Worm (Caenorhabditis elegans): ENCODE data around the gene F17H10.2.

F17H10.2 gene

DNA sequence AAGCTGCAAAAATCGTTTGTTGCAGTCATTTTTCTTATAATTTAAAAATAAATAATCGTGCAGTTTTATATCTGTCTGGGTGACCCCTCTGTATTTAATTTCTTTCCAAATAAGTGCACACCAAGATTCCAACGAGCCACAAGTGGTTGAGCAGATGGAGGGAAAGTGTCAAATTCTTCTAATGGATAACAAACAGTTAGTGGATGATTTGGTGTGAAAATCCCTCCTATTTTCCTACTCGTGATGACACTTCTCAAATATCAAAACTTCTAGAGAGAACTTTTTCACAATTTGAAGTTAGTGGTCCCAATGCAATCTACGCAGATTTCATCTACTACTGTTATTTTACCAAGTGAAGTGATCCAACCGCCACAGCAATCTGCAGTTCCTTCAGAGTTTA, 39.2 kb upstream of the F17H10.2 start, which contains the start of gene ceh-28:
Gene ceh-28, plus strand, starts transcription at position 301 of the 400 bp plus-strand sequence.
- TF ChIP-seq lin-29 (GFP tag; IDR thresholded peaks at IDR 0.05) (no peak), sdz-12 (GFP tag; optimal IDR thresholded peaks at IDR 0.05) (no peak), mes-2 (tag; optimal IDR thresholded peaks at IDR 0.05; ENCODE audit: poor library complexity, severe bottlenecking) (no peak), saeg-2 (GFP tag; IDR thresholded peaks at IDR 0.05) (no peak), aly-2 (tag; optimal IDR thresholded peaks at IDR 0.05) (no peak), mep-1 (tag; optimal IDR thresholded peaks at IDR 0.05) (no peak), dmd-8 (GFP tag; IDR thresholded peaks at IDR 0.05) (no peak), Y48G9A.11 (GFP tag; IDR thresholded peaks at IDR 0.05) (no peak), Y105C5A.15 (GFP tag; IDR thresholded peaks at IDR 0.05) (no peak), dmd-9 (GFP tag; IDR thresholded peaks at IDR 0.05) (no peak), ctbp-1 (GFP tag; IDR thresholded peaks at IDR 0.05) (no peak)

DNA sequence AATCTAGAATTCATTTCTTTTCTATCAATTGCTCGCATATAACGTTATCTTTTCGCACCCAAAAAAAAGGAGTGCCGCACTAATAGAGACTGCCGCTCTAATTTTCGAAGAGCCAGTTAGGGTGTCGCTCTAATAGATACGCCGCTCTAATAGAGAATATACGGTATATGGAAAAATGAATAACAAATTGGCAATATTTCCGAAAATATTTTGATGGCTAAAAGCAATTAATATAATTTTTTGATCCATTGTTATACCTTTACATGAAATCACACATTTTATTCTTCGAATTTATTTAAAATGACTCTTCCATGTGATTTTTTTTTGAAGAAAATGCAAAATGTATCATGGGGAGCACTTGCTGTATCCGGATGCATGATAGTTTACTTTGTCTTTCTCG, 35.7 kb upstream of the F17H10.2 start, which contains the start of gene K03A11.4:
Gene K03A11.4, plus strand, starts transcription at position 301 of the 400 bp plus-strand sequence.
- no peak for TF ChIP-seq lsy-2 (tag; optimal IDR thresholded peaks at IDR 0.05)
- no peak for TF ChIP-seq ceh-82 (tag; optimal IDR thresholded peaks at IDR 0.05)

DNA sequence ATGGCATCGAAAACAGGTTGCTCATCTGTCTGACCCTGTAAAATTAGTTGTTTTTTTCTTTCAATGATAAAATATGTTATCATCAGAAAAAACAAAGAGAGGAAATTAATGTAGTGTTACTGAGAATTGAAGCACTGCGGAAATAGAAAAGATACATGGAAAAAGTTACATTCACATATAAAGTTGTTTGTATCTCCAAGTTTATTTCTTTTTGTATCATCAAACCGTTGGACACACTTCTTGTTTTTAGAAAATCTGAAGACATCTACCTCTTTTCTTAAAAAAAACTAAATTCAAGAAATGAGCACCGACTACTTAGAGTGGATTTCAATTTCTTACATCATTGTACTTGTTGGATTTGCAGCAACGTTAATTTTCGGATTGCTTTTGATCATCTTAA, 31.2 kb upstream of the F17H10.2 start, which contains the start of gene str-10:
Gene str-10, plus strand, starts transcription at position 301 of the 400 bp plus-strand sequence.
- TF ChIP-seq ceh-82 (tag; optimal IDR thresholded peaks at IDR 0.05) (no peak), madf-5 (GFP tag; IDR thresholded peaks at IDR 0.05) (no peak)

DNA sequence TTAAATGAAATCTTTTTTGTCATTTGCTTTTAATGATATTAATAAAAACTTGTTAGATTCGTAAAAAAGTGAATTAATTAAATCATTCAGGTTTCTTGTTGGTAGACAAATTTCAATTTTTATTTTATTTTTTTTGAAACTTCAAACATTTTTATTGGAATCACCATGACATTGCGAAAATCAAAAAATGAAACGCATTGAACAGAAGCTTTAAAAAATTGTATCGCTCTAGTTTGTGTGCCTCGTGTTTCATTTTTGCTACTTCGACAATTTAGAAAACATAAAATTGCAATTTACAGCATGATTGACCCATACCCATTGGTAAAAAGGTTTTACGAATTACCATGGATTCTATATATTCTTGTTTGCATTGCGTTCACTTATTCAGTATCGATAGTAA, 29.3 kb upstream of the F17H10.2 start, which contains the start of gene R03G8.1:
Gene R03G8.1, plus strand, starts transcription at position 301 of the 400 bp plus-strand sequence.
- TF ChIP-seq set-16 (GFP tag; IDR thresholded peaks at IDR 0.05) (no peak), lin-15B (tag; optimal IDR thresholded peaks at IDR 0.05) (no peak), ZK337.2 (GFP tag; IDR thresholded peaks at IDR 0.05) (no peak), unc-130 (GFP tag; optimal IDR thresholded peaks at IDR 0.05) (no peak), sdz-12 (GFP tag; optimal IDR thresholded peaks at IDR 0.05) (no peak), cey-2 (tag; optimal IDR thresholded peaks at IDR 0.05; ENCODE audit: borderline replicate concordance, insufficient read depth) (no peak), pha-4 (GFP tag; IDR thresholded peaks at IDR 0.05) (no peak), pha-4 (tag; optimal IDR thresholded peaks at IDR 0.05) (no peak), dpl-1 (GFP tag; optimal IDR thresholded peaks at IDR 0.05) (no peak), R02D3.7 (tag; optimal IDR thresholded peaks at IDR 0.05) (no peak), daf-12 (tag; optimal IDR thresholded peaks at IDR 0.05) (no peak), mes-2 (tag; optimal IDR thresholded peaks at IDR 0.05; ENCODE audit: poor library complexity, severe bottlenecking) (no peak), ceh-82 (tag; optimal IDR thresholded peaks at IDR 0.05) (no peak), ceh-62 (tag; optimal IDR thresholded peaks at IDR 0.05) (no peak), aha-1 (tag) (no peak)

DNA sequence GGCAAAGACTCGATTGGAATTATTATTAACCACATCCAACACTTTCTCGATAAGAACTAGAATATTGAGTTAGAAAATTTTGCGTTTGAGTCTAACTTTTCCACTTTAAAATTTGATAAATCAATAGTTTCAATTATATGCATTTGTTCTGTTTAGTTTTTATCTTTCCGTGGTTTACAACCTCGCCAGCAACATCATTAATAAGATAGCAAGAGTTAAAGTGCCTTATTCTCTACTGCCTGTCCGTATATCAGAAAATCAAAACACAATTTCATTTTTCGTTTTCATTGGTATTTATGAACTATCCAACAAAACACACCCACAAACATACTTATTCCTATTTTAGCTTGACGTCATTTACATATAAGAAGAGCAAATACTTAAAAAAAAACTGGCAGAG, 25.0 kb upstream of the F17H10.2 start:
- no peak for TF ChIP-seq daf-16 (GFP tag; optimal IDR thresholded peaks at IDR 0.05)
- TF ChIP-seq daf-16 (tag; optimal IDR thresholded peaks at IDR 0.05): peak; percentile 84
- TF ChIP-seq pqm-1 (tag; optimal IDR thresholded peaks at IDR 0.05): peak; percentile 71
- peak; percentile 52 for TF ChIP-seq aha-1 (tag)
- no peak for TF ChIP-seq hmg-1.1 (GFP tag; IDR thresholded peaks at IDR 0.05)
- peak; percentile 23 for TF ChIP-seq nhr-28 (tag; optimal IDR thresholded peaks at IDR 0.05)

DNA sequence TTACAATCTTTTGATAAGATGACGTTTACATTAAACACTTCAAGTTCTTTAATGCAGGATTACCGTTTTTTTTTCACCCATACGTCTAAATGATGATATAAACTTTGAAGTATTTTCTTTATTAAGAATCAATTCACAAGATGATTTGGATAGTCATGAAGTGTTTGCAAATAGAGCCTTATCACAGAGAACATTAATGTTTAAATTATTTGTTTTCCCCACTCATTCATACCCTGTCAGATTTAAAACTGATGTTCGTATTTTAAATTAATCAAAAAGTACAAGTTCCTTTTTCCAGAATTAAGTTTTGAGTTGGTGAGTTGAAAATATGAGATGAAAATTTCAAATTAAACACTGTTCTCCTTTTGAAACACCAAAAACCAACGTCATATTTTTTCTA, 22.9 kb upstream of the F17H10.2 start, which contains the start of gene R03G8.3:
Gene R03G8.3, plus strand, starts transcription at position 301 of the 400 bp plus-strand sequence.
- peak; percentile 0 for TF ChIP-seq pqm-1 (tag; optimal IDR thresholded peaks at IDR 0.05)
- no peak for TF ChIP-seq ceh-28 (tag; optimal IDR thresholded peaks at IDR 0.05)
- TF ChIP-seq madf-5 (GFP tag; IDR thresholded peaks at IDR 0.05): no peak
